Fruit fly (Drosophila melanogaster) whole organism, embryonic: ENCODE results near the gene CG13700.

Experiments
- Awh ChIP-seq: fragments of 200-800 bp; sonication (Bioruptor generic); IDR thresholded peaks from 2 replicates; pipeline ENCODE4, ENCODE4 v1.3.6; 2022; ENCODE audit warnings: missing biosample characterization, missing genetic modification characterization
- CG10147 ChIP-seq: fragments of 200-800 bp; sonication (Bioruptor generic); optimal IDR thresholded peaks from 2 replicates; lab custom pipeline; 2019; ENCODE audit warnings: missing biosample characterization, mild to moderate bottlenecking, missing genetic modification characterization, moderate library complexity
- CG10366 ChIP-seq: fragments of 200-800 bp; sonication (Bioruptor generic); IDR thresholded peaks from 2 replicates; pipeline ENCODE4 v1.3.6; 2022; ENCODE audit warnings: missing biosample characterization, missing genetic modification characterization
- CG12299 ChIP-seq: fragments of 200-800 bp; sonication (Bioruptor generic); optimal IDR thresholded peaks from 2 replicates; lab custom pipeline; 2018; ENCODE audit warnings: missing biosample characterization, mild to moderate bottlenecking, missing genetic modification characterization
- CG12659 ChIP-seq: fragments of 200-800 bp; sonication (Bioruptor generic); optimal IDR thresholded peaks from 3 replicates; lab custom pipeline; 2017; ENCODE audit warnings: mild to moderate bottlenecking, missing biosample characterization, missing genetic modification reagents, missing genetic modification characterization
- CG14710 ChIP-seq: fragments of 200-800 bp; sonication (Bioruptor generic); optimal IDR thresholded peaks from 3 replicates; lab custom pipeline; 2019; ENCODE audit warnings: missing biosample characterization, mild to moderate bottlenecking, missing genetic modification characterization, moderate library complexity
- CG15514 ChIP-seq: fragments of 200-800 bp; sonication (Bioruptor generic); optimal IDR thresholded peaks from 3 replicates; lab custom pipeline; 2017; ENCODE audit warnings: missing biosample characterization, missing genetic modification characterization, mild to moderate bottlenecking, moderate library complexity, missing genetic modification reagents
- CG16813 ChIP-seq: fragments of 200-800 bp; sonication (Bioruptor generic); IDR thresholded peaks from 3 replicates; pipeline ENCODE4 v1.3.6; 2022; ENCODE audit warnings: missing biosample characterization, missing genetic modification characterization; ENCODE audit not compliant: partially characterized antibody
- CG17802 ChIP-seq: fragments of 200-800 bp; sonication (Bioruptor generic); optimal IDR thresholded peaks from 2 replicates; lab custom pipeline; 2018; ENCODE audit warnings: missing biosample characterization, mild to moderate bottlenecking, missing genetic modification characterization, moderate library complexity
- CG18599 ChIP-seq: fragments of 200-800 bp; sonication (Bioruptor generic); optimal IDR thresholded peaks from 3 replicates; lab custom pipeline; 2017; ENCODE audit warnings: missing biosample characterization, missing genetic modification characterization, mild to moderate bottlenecking, moderate library complexity, missing genetic modification reagents
- CG2116 ChIP-seq: fragments of 200-800 bp; sonication (Bioruptor generic); optimal IDR thresholded peaks from 3 replicates; lab custom pipeline; 2018; ENCODE audit warnings: missing biosample characterization, mild to moderate bottlenecking, missing genetic modification characterization
- CG2889 ChIP-seq: fragments of 200-800 bp; sonication (Bioruptor generic); IDR thresholded peaks from 3 replicates; pipeline ENCODE4 v1.3.6; 2022; ENCODE audit warnings: missing biosample characterization, missing genetic modification characterization
- CG31441 ChIP-seq: fragments of 200-800 bp; sonication (Bioruptor generic); IDR thresholded peaks from 2 replicates; pipeline ENCODE4 v1.3.6; 2022; ENCODE audit warnings: missing biosample characterization, missing genetic modification characterization
- CG3726 ChIP-seq: fragments of 200-800 bp; sonication (Bioruptor generic); IDR thresholded peaks from 3 replicates; pipeline ENCODE4, ENCODE4 v1.3.6; 2022; ENCODE audit warnings: missing biosample characterization, missing genetic modification characterization
- CG4328 ChIP-seq: fragments of 200-800 bp; sonication (Bioruptor generic); optimal IDR thresholded peaks from 3 replicates; lab custom pipeline; 2017; ENCODE audit warnings: missing biosample characterization, missing genetic modification reagents, missing genetic modification characterization
- CG7839 ChIP-seq: fragments of 200-800 bp; sonication (Bioruptor generic); optimal IDR thresholded peaks from 3 replicates; lab custom pipeline; 2018; ENCODE audit warnings: missing biosample characterization, mild to moderate bottlenecking, missing genetic modification characterization, moderate library complexity
- CG8924 ChIP-seq: fragments of 200-800 bp; optimal IDR thresholded peaks from 3 replicates; lab custom pipeline; 2019; ENCODE audit warnings: missing biosample characterization, mild to moderate bottlenecking, missing genetic modification characterization, moderate library complexity
- CkIIα-i1 ChIP-seq: fragments of 200-800 bp; sonication (Bioruptor generic); IDR thresholded peaks from 2 replicates; pipeline ENCODE4 v1.3.6; 2022; ENCODE audit warnings: missing biosample characterization, missing genetic modification characterization
- CoRest ChIP-seq: fragments of 200-800 bp; sonication (Bioruptor generic); optimal IDR thresholded peaks from 3 replicates; lab custom pipeline; 2018; ENCODE audit warnings: missing biosample characterization, mild to moderate bottlenecking, missing genetic modification characterization, moderate library complexity
- D19A ChIP-seq: fragments of 200-800 bp; optimal IDR thresholded peaks from 3 replicates; lab custom pipeline; 2019; ENCODE audit warnings: missing biosample characterization, mild to moderate bottlenecking, missing genetic modification characterization, moderate library complexity
- D19B ChIP-seq: fragments of 200-800 bp; sonication (Bioruptor generic); optimal IDR thresholded peaks from 2 replicates; lab custom pipeline; 2017; ENCODE audit warnings: missing biosample characterization, mild to moderate bottlenecking, missing genetic modification characterization
- Deaf1 ChIP-seq: fragments of 200-800 bp; optimal IDR thresholded peaks from 3 replicates; lab custom pipeline; 2019; ENCODE audit warnings: missing biosample characterization, mild to moderate bottlenecking, missing genetic modification characterization, moderate library complexity
- HmgZ ChIP-seq: fragments of 200-800 bp; sonication (Bioruptor generic); optimal IDR thresholded peaks from 2 replicates; lab custom pipeline; 2018; ENCODE audit warnings: missing biosample characterization, mild to moderate bottlenecking, missing genetic modification characterization
- Mes4 ChIP-seq: fragments of 200-800 bp; sonication (Bioruptor generic); optimal IDR thresholded peaks from 2 replicates; lab custom pipeline; 2016; ENCODE audit warnings: missing biosample characterization, missing genetic modification characterization
- Sox100B ChIP-seq: fragments of 200-800 bp; sonication (Bioruptor generic); optimal IDR thresholded peaks from 3 replicates; lab custom pipeline; 2018; ENCODE audit warnings: missing biosample characterization, mild to moderate bottlenecking, missing genetic modification characterization
- bab2 ChIP-seq: fragments of 200-800 bp; sonication (Bioruptor generic); optimal IDR thresholded peaks from 2 replicates; lab custom pipeline; 2016; ENCODE audit warnings: missing biosample characterization, missing genetic modification characterization
- btn ChIP-seq: fragments of 200-800 bp; sonication (Bioruptor generic); optimal IDR thresholded peaks from 2 replicates; lab custom pipeline; 2016; ENCODE audit warnings: missing biosample characterization, missing genetic modification characterization
- cas ChIP-seq: fragments of 200-800 bp; sonication (Bioruptor generic); IDR thresholded peaks from 2 replicates; pipeline ENCODE4 v1.3.6; 2022; ENCODE audit warnings: missing biosample characterization, missing genetic modification characterization
- caup ChIP-seq: fragments of 200-800 bp; sonication (Bioruptor generic); optimal IDR thresholded peaks from 3 replicates; lab custom pipeline; 2017; ENCODE audit warnings: missing biosample characterization, mild to moderate bottlenecking, missing genetic modification characterization, moderate library complexity; ENCODE audit not compliant: severe bottlenecking
- crol ChIP-seq: fragments of 200-800 bp; sonication (Bioruptor generic); IDR thresholded peaks from 2 replicates; pipeline ENCODE4 v1.3.6; 2022; ENCODE audit warnings: missing biosample characterization, missing genetic modification characterization
- disco-r ChIP-seq: fragments of 200-800 bp; sonication (Bioruptor generic); optimal IDR thresholded peaks from 2 replicates; lab custom pipeline; 2016; ENCODE audit warnings: missing biosample characterization, missing genetic modification characterization
- dmrt11E ChIP-seq: fragments of 200-800 bp; sonication (Bioruptor generic); optimal IDR thresholded peaks from 3 replicates; lab custom pipeline; 2018; ENCODE audit warnings: missing biosample characterization, mild to moderate bottlenecking, missing genetic modification characterization, moderate library complexity
- esg ChIP-seq: fragments of 200-800 bp; sonication (Bioruptor generic); conservative IDR thresholded peaks from 2 replicates; pipeline ENCODE4 v1.3.6; 2022; ENCODE audit warnings: missing biosample characterization, missing genetic modification characterization
- ewg ChIP-seq: fragments of 200-800 bp; sonication (Bioruptor generic); optimal IDR thresholded peaks from 3 replicates; lab custom pipeline; 2017; ENCODE audit warnings: mild to moderate bottlenecking, missing biosample characterization, missing genetic modification reagents, missing genetic modification characterization
- fd64A ChIP-seq: fragments of 200-800 bp; sonication (Bioruptor generic); optimal IDR thresholded peaks from 3 replicates; lab custom pipeline; 2018; ENCODE audit warnings: missing biosample characterization, mild to moderate bottlenecking, missing genetic modification characterization
- ftz-f1 ChIP-seq: fragments of 200-800 bp; sonication (Bioruptor generic); optimal IDR thresholded peaks from 2 replicates; lab custom pipeline; 2016; ENCODE audit warnings: missing biosample characterization, missing genetic modification characterization
- gce ChIP-seq: fragments of 200-800 bp; sonication (Bioruptor generic); IDR thresholded peaks from 3 replicates; pipeline ENCODE4 v1.3.6; 2022; ENCODE audit warnings: missing biosample characterization, missing genetic modification characterization
- h ChIP-seq: fragments of >200 bp; optimal IDR thresholded peaks from 2 replicates; lab custom pipeline; 2017
- hth ChIP-seq: fragments of >200 bp; optimal IDR thresholded peaks from 2 replicates; lab custom pipeline; 2017; ENCODE audit warnings: inconsistent platforms
- jigr1 ChIP-seq: fragments of 200-800 bp; sonication (Bioruptor generic); IDR thresholded peaks from 3 replicates; pipeline ENCODE4 v1.3.6; 2022; ENCODE audit warnings: missing biosample characterization, missing genetic modification characterization
- kni ChIP-seq: fragments of 200-800 bp; sonication (Bioruptor generic); optimal IDR thresholded peaks from 3 replicates; lab custom pipeline; 2017; ENCODE audit warnings: mild to moderate bottlenecking, missing biosample characterization, missing genetic modification reagents, missing genetic modification characterization
- lab ChIP-seq: fragments of 200-800 bp; sonication (Bioruptor generic); optimal IDR thresholded peaks from 3 replicates; lab custom pipeline; 2017; ENCODE audit warnings: missing biosample characterization, missing genetic modification characterization, mild to moderate bottlenecking, moderate library complexity, missing genetic modification reagents
- maf-S ChIP-seq: fragments of 200-800 bp; sonication (Bioruptor generic); optimal IDR thresholded peaks from 2 replicates; lab custom pipeline; 2016; ENCODE audit warnings: missing biosample characterization, missing genetic modification characterization
- rib ChIP-seq: fragments of 200-800 bp; sonication (Bioruptor generic); IDR thresholded peaks from 2 replicates; pipeline ENCODE4 v1.3.6; 2022; ENCODE audit warnings: missing biosample characterization, missing genetic modification characterization
- sc ChIP-seq, 3 experiments: fragments of >200 bp in 2 of 3; fragments of 200-800 bp in 1 of 3; sonication (Bioruptor generic) in 1 of 3; optimal IDR thresholded peaks; 2 replicates in 2 of 3; 3 replicates in 1 of 3; lab custom pipeline; 2017; ENCODE audit warnings: mild to moderate bottlenecking in 1 of 3, missing biosample characterization in 1 of 3, missing genetic modification characterization in 1 of 3, missing genetic modification reagents in 1 of 3
- sqz ChIP-seq: fragments of 200-800 bp; sonication (Bioruptor generic); optimal IDR thresholded peaks from 3 replicates; lab custom pipeline; 2018; ENCODE audit warnings: missing biosample characterization, mild to moderate bottlenecking, missing genetic modification characterization
- twi ChIP-seq: fragments of 200-800 bp; optimal IDR thresholded peaks from 2 replicates; lab custom pipeline; 2019; ENCODE audit warnings: missing biosample characterization, mild to moderate bottlenecking, missing genetic modification characterization, moderate library complexity
- unpg ChIP-seq: fragments of 200-800 bp; sonication (Bioruptor generic); optimal IDR thresholded peaks from 3 replicates; lab custom pipeline; 2018; ENCODE audit warnings: missing biosample characterization, mild to moderate bottlenecking, missing genetic modification characterization, moderate library complexity
- usp ChIP-seq: fragments of >200 bp; optimal IDR thresholded peaks from 2 replicates; lab custom pipeline; 2017; ENCODE audit warnings: missing biosample characterization, missing genetic modification characterization
- wdn ChIP-seq: fragments of 200-800 bp; sonication (Bioruptor generic); IDR thresholded peaks from 2 replicates; pipeline ENCODE4 v1.3.6; 2022; ENCODE audit warnings: missing biosample characterization, missing genetic modification characterization
- zen ChIP-seq: fragments of 200-800 bp; sonication (Bioruptor generic); optimal IDR thresholded peaks from 3 replicates; lab custom pipeline; 2018; ENCODE audit warnings: missing biosample characterization, mild to moderate bottlenecking, missing genetic modification characterization, moderate library complexity

The CG13700 gene

dm6 chr3L:18273121-18273520 is 27.9 kb downstream of the CG13700 start (continued):
- TF ChIP-seq CG8924 (tag; lab: Kevin White, UChicago) (peak; percentile 7), CkIIα-i1 (no peak), sc (optimal IDR thresholded peaks at IDR 0.05; lab: Kevin White, UChicago) (no peak), sc (GFP tag; optimal IDR thresholded peaks at IDR 0.05; lab: Kevin White, UChicago) (no peak), wdn (GFP tag; lab: Robert Waterston, UW) (no peak), CG12659 (peak; percentile 4), caup (GFP tag; lab: Kevin White, UChicago) (no peak), zen (tag; lab: Kevin White, UChicago) (no peak), gce (GFP tag; lab: Robert Waterston, UW) (no peak), CG7839 (tag; lab: Kevin White, UChicago) (peak; percentile 19), D19B (GFP tag; lab: Kevin White, UChicago) (peak; percentile 62), CG15514 (GFP tag; lab: Kevin White, UChicago) (no peak), rib (GFP tag; lab: Robert Waterston, UW) (no peak), twi (tag; lab: Kevin White, UChicago) (no peak), Deaf1 (no peak), D19A (tag; lab: Kevin White, UChicago) (peak; percentile 52), Sox100B (GFP tag; lab: Kevin White, UChicago) (peak; percentile 52), CG18599 (no peak), bab2 (no peak), CG17802 (tag; lab: Kevin White, UChicago) (no peak), cas (GFP tag; lab: Robert Waterston, UW) (no peak), CG10147 (GFP tag; lab: Kevin White, UChicago) (no peak), jigr1 (GFP tag; lab: Robert Waterston, UW) (no peak), CG3726 (GFP tag; lab: Robert Waterston, UW) (no peak), ewg (GFP tag; lab: Kevin White, UChicago) (no peak), CG12299 (tag; lab: Kevin White, UChicago) (no peak), CG2889 (GFP tag; lab: Robert Waterston, UW) (no peak), sqz (GFP tag; lab: Kevin White, UChicago) (peak; percentile 4), CG31441 (GFP tag; lab: Robert Waterston, UW) (peak; percentile 55; the same call in 1 of the 2 replicates), CoRest (tag; lab: Kevin White, UChicago) (no peak), h (no peak), CG10366 (GFP tag; lab: Robert Waterston, UW) (no peak), CG4328 (GFP tag; lab: Kevin White, UChicago) (no peak), disco-r (GFP tag; lab: Kevin White, UChicago) (no peak), dmrt11E (tag; lab: Kevin White, UChicago) (peak; percentile 38), hth (lab: Kevin White, UChicago) (no peak), Mes4 (GFP tag; lab: Kevin White, UChicago) (no peak), usp (no peak), fd64A (GFP tag; lab: Kevin White, UChicago) (no peak), unpg (GFP tag; lab: Kevin White, UChicago) (no peak), CG16813 (GFP tag; lab: Robert Waterston, UW) (no peak), maf-S (GFP tag; lab: Kevin White, UChicago) (no peak), kni (no peak), esg (GFP tag; lab: Robert Waterston, UW) (no peak), HmgZ (tag; lab: Kevin White, UChicago) (no peak), CG2116 (GFP tag; lab: Kevin White, UChicago) (no peak), btn (no peak), Awh (GFP tag; lab: Robert Waterston, UW) (no peak), lab (GFP tag; lab: Kevin White, UChicago) (no peak), crol (no peak), CG14710 (tag; lab: Kevin White, UChicago) (peak; percentile 9), ftz-f1 (GFP tag; lab: Kevin White, UChicago) (no peak)
